Worm (Caenorhabditis elegans) whole organism, late embryonic: Measurements from ENCODE around the gene rsef-1.
A peak's percentile ranks its signal among the peaks of the same experiment; 100 is the strongest.

Experiments
- C08G9.2 ChIP-seq: sonication (generic microtip); optimal IDR thresholded peaks from 2 replicates; lab custom pipeline; 2016; ENCODE audit warnings: mild to moderate bottlenecking, missing genetic modification characterization, moderate library complexity, missing compliant biosample characterization
- F13H6.1 ChIP-seq: sonication (generic microtip); optimal IDR thresholded peaks from 2 replicates; lab custom pipeline; 2016; ENCODE audit warnings: missing genetic modification characterization, missing compliant biosample characterization
- K02D7.2 ChIP-seq: sonication (generic microtip); optimal IDR thresholded peaks from 2 replicates; lab custom pipeline; 2017; ENCODE audit warnings: mild to moderate bottlenecking, missing genetic modification characterization, missing compliant biosample characterization
- K09A11.1 ChIP-seq: sonication (generic microtip); optimal IDR thresholded peaks from 2 replicates; lab custom pipeline; 2017; ENCODE audit warnings: antibody characterized with exemption, mild to moderate bottlenecking, missing genetic modification characterization, missing compliant biosample characterization; ENCODE audit not compliant: insufficient read depth
- T23F11.4 ChIP-seq: fragments of 200-800 bp; sonication (Bioruptor generic); optimal IDR thresholded peaks from 2 replicates; lab custom pipeline; 2018; ENCODE audit warnings: mild to moderate bottlenecking, missing genetic modification characterization, missing compliant biosample characterization
- Y22D7AL.16 ChIP-seq: sonication (generic microtip); optimal IDR thresholded peaks from 2 replicates; lab custom pipeline; 2016; ENCODE audit warnings: missing genetic modification characterization, missing compliant biosample characterization
- ahr-1 ChIP-seq: sonication (generic microtip); optimal IDR thresholded peaks from 2 replicates; lab custom pipeline; 2016; ENCODE audit warnings: missing genetic modification characterization, missing compliant biosample characterization
- ama-1 ChIP-seq: fragments of 150-350 bp; optimal IDR thresholded peaks from 2 replicates; lab custom pipeline; 2014
- ceh-14 ChIP-seq: sonication (generic microtip); optimal IDR thresholded peaks from 2 replicates; lab custom pipeline; 2016; ENCODE audit warnings: missing genotype, missing genetic modification characterization, missing compliant biosample characterization
- ceh-18 ChIP-seq: sonication (generic microtip); optimal IDR thresholded peaks from 2 replicates; lab custom pipeline; 2016; ENCODE audit warnings: missing genetic modification characterization, missing compliant biosample characterization
- ceh-22 ChIP-seq: sonication (generic microtip); optimal IDR thresholded peaks from 2 replicates; lab custom pipeline; 2017; ENCODE audit warnings: missing biosample characterization, missing genetic modification characterization
- ceh-24 ChIP-seq: sonication (generic microtip); optimal IDR thresholded peaks from 2 replicates; lab custom pipeline; 2016; ENCODE audit warnings: mild to moderate bottlenecking, missing genetic modification characterization, missing compliant biosample characterization
- ceh-30 ChIP-seq: fragments of 150-350 bp; optimal IDR thresholded peaks from 2 replicates; lab custom pipeline; 2014; ENCODE audit warnings: missing biosample characterization, missing genetic modification characterization
- ceh-31 ChIP-seq: sonication (generic microtip); optimal IDR thresholded peaks from 2 replicates; lab custom pipeline; 2016; ENCODE audit warnings: missing genetic modification characterization, missing compliant biosample characterization
- ceh-34 ChIP-seq: sonication (generic microtip); optimal IDR thresholded peaks from 2 replicates; lab custom pipeline; 2016; ENCODE audit warnings: mild to moderate bottlenecking, missing genetic modification characterization, missing compliant biosample characterization
- ceh-6 ChIP-seq: fragments of 200-800 bp; sonication (Bioruptor generic); optimal IDR thresholded peaks from 2 replicates; lab custom pipeline; 2018; ENCODE audit warnings: mild to moderate bottlenecking, missing genetic modification characterization, missing compliant biosample characterization
- che-1 ChIP-seq: sonication (generic microtip); optimal IDR thresholded peaks from 2 replicates; lab custom pipeline; 2016; ENCODE audit warnings: mild to moderate bottlenecking, missing genetic modification characterization, missing compliant biosample characterization
- dmd-4 ChIP-seq: sonication (generic microtip); optimal IDR thresholded peaks from 2 replicates; lab custom pipeline; 2016; ENCODE audit warnings: borderline replicate concordance, missing genetic modification characterization, missing compliant biosample characterization
- dve-1 ChIP-seq: sonication (generic microtip); optimal IDR thresholded peaks from 2 replicates; lab custom pipeline; 2017; ENCODE audit warnings: antibody characterized with exemption, mild to moderate bottlenecking, missing genetic modification characterization, missing compliant biosample characterization
- elt-2 ChIP-seq: sonication (generic microtip); optimal IDR thresholded peaks from 2 replicates; lab custom pipeline; 2016; ENCODE audit warnings: missing genetic modification reagents, missing genetic modification characterization, missing compliant biosample characterization
- elt-4 ChIP-seq: sonication (generic microtip); optimal IDR thresholded peaks from 2 replicates; lab custom pipeline; 2016; ENCODE audit warnings: missing genetic modification characterization, missing compliant biosample characterization
- ets-4 ChIP-seq: sonication (generic microtip); optimal IDR thresholded peaks from 2 replicates; lab custom pipeline; 2016; ENCODE audit warnings: missing genetic modification characterization, missing compliant biosample characterization
- eyg-1 ChIP-seq: sonication (generic microtip); optimal IDR thresholded peaks from 2 replicates; lab custom pipeline; 2016; ENCODE audit warnings: missing genotype, missing genetic modification characterization, missing compliant biosample characterization
- fkh-10 ChIP-seq: fragments of 150-350 bp; optimal IDR thresholded peaks from 2 replicates; lab custom pipeline; 2014; ENCODE audit warnings: missing biosample characterization, missing genetic modification reagents, missing genetic modification characterization
- fkh-6 ChIP-seq: sonication (generic microtip); optimal IDR thresholded peaks from 2 replicates; lab custom pipeline; 2016; ENCODE audit warnings: missing genetic modification characterization, missing compliant biosample characterization
- gmeb-2 ChIP-seq: sonication (generic microtip); optimal IDR thresholded peaks from 2 replicates; lab custom pipeline; 2016; ENCODE audit warnings: missing genetic modification characterization, inconsistent platforms, missing compliant biosample characterization
- hlh-13 ChIP-seq: fragments of 200-800 bp; sonication (Bioruptor generic); optimal IDR thresholded peaks from 2 replicates; lab custom pipeline; 2018; ENCODE audit warnings: mild to moderate bottlenecking, missing genetic modification characterization, missing compliant biosample characterization
- hlh-15 ChIP-seq: sonication (generic microtip); optimal IDR thresholded peaks from 2 replicates; lab custom pipeline; 2016; ENCODE audit warnings: missing genetic modification characterization, missing compliant biosample characterization
- hlh-30 ChIP-seq: sonication (generic microtip); optimal IDR thresholded peaks from 2 replicates; lab custom pipeline; 2017; ENCODE audit warnings: antibody characterized with exemption, missing genetic modification characterization, missing compliant biosample characterization; ENCODE audit not compliant: insufficient read depth
- hlh-6 ChIP-seq: sonication (generic microtip); optimal IDR thresholded peaks from 2 replicates; lab custom pipeline; 2016; ENCODE audit warnings: missing genotype, missing genetic modification characterization, missing compliant biosample characterization
- hlh-8 ChIP-seq: sonication (generic microtip); optimal IDR thresholded peaks from 2 replicates; lab custom pipeline; 2016; ENCODE audit warnings: missing genotype, missing genetic modification characterization, missing compliant biosample characterization
- lim-6 ChIP-seq: sonication (generic microtip); optimal IDR thresholded peaks from 2 replicates; lab custom pipeline; 2016; ENCODE audit warnings: missing genetic modification characterization, missing compliant biosample characterization
- lin-11 ChIP-seq: fragments of 200-800 bp; sonication (Bioruptor generic); optimal IDR thresholded peaks from 2 replicates; lab custom pipeline; 2018; ENCODE audit warnings: mild to moderate bottlenecking, missing genetic modification characterization, missing compliant biosample characterization
- madf-2 ChIP-seq: sonication (generic microtip); optimal IDR thresholded peaks from 2 replicates; lab custom pipeline; 2017; ENCODE audit warnings: missing genetic modification characterization, missing compliant biosample characterization
- nfya-1 ChIP-seq: sonication (generic microtip); optimal IDR thresholded peaks from 2 replicates; lab custom pipeline; 2017; ENCODE audit warnings: missing genetic modification characterization, mild to moderate bottlenecking, missing compliant biosample characterization, antibody characterized with exemption, moderate library complexity
- pag-3 ChIP-seq: sonication (generic microtip); optimal IDR thresholded peaks from 2 replicates; lab custom pipeline; 2016; ENCODE audit warnings: missing compliant biosample characterization, missing genetic modification characterization, borderline replicate concordance
- pat-9 ChIP-seq: fragments of 200-800 bp; sonication (Bioruptor generic); optimal IDR thresholded peaks from 2 replicates; lab custom pipeline; 2018; ENCODE audit warnings: mild to moderate bottlenecking, missing genetic modification characterization, moderate library complexity, missing compliant biosample characterization
- pax-1 ChIP-seq: fragments of 150-350 bp; optimal IDR thresholded peaks from 2 replicates; lab custom pipeline; 2014; ENCODE audit warnings: missing biosample characterization, missing genetic modification characterization
- pha-2 ChIP-seq: sonication (generic microtip); optimal IDR thresholded peaks from 2 replicates; lab custom pipeline; 2017; ENCODE audit warnings: mild to moderate bottlenecking, missing genetic modification characterization, missing compliant biosample characterization
- pha-4 ChIP-seq: fragments of 150-350 bp; optimal IDR thresholded peaks from 2 replicates; lab custom pipeline; 2018; ENCODE audit warnings: missing biosample characterization, missing genetic modification reagents, missing genetic modification characterization
- ref-2 ChIP-seq: sonication (generic microtip); optimal IDR thresholded peaks from 2 replicates; lab custom pipeline; 2016; ENCODE audit warnings: missing genetic modification characterization, missing compliant biosample characterization
- sdc-2 ChIP-seq: sonication (generic microtip); optimal IDR thresholded peaks from 2 replicates; lab custom pipeline; 2016; ENCODE audit warnings: missing genotype, missing genetic modification characterization, missing compliant biosample characterization
- syd-9 ChIP-seq: sonication (generic microtip); optimal IDR thresholded peaks from 2 replicates; lab custom pipeline; 2016; ENCODE audit warnings: mild to moderate bottlenecking, missing genetic modification characterization, moderate library complexity, missing compliant biosample characterization
- tbx-2 ChIP-seq: sonication (generic microtip); optimal IDR thresholded peaks from 2 replicates; lab custom pipeline; 2016; ENCODE audit warnings: missing genetic modification characterization, missing compliant biosample characterization
- unc-3 ChIP-seq, 2 experiments: fragments of 200-800 bp in 1 of 2; sonication (Bioruptor generic) in 1 of 2; sonication (generic microtip) in 1 of 2; conservative IDR thresholded peaks in 1 of 2; optimal IDR thresholded peaks in 1 of 2; 2 replicates each; pipeline versions ENCODE4 v1.3.6 to Lab custom; 2016 to 2022; ENCODE audit warnings: missing compliant biosample characterization in 2 of 2, missing genetic modification characterization in 2 of 2, missing genetic modification reagents in 1 of 2
- unc-42 ChIP-seq: sonication (generic microtip); optimal IDR thresholded peaks from 2 replicates; lab custom pipeline; 2016; ENCODE audit warnings: missing genotype, missing genetic modification characterization, missing compliant biosample characterization
- unc-55 ChIP-seq: sonication (generic microtip); optimal IDR thresholded peaks from 2 replicates; lab custom pipeline; 2017; ENCODE audit warnings: missing biosample characterization, missing genetic modification reagents, missing genetic modification characterization
- unc-86 ChIP-seq: sonication (generic microtip); optimal IDR thresholded peaks from 2 replicates; lab custom pipeline; 2016; ENCODE audit warnings: missing genetic modification characterization, missing compliant biosample characterization

rsef-1 gene

DNA sequence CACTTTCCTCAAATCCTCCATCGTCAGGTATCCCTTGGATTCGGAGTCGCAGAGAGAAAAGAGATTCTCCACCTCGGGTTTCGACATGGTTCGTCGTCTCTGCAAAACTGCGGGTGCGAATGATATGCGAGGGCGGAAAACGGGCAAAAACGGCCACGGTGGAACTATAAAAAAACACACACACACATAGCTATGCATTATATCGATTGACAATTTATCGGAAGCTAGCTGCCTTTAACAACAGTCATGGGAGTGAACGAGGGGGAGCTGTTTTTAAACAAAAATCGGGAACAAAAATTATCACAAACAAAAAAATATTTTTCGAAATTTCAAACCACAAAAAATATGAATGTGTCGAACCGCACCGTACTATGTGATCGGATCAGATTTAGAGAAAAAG, at the start of gene rsef-1:
TSS of gene rsef-1 (minus strand) at position 101 of the 400 bp plus-strand sequence.
- TF ChIP-seq ceh-30 (no peak), ceh-24 (tag; lab: Kevin White, UChicago) (no peak), lim-6 (no peak), unc-55 (GFP tag; lab: Kevin White, UChicago) (no peak), nfya-1 (tag; lab: Kevin White, UChicago) (no peak), pax-1 (tag; lab: Kevin White, UChicago) (no peak), ceh-14 (tag; lab: Kevin White, UChicago) (no peak), hlh-30 (tag; lab: Kevin White, UChicago) (no peak), T23F11.4 (GFP tag; lab: Kevin White, UChicago) (no peak), madf-2 (tag; lab: Kevin White, UChicago) (no peak), K02D7.2 (no peak), K09A11.1 (tag; lab: Kevin White, UChicago) (no peak), hlh-8 (tag; lab: Kevin White, UChicago) (no peak), syd-9 (tag; lab: Kevin White, UChicago) (no peak), ref-2 (no peak), ceh-34 (no peak), ceh-22 (tag; lab: Kevin White, UChicago) (no peak), ceh-18 (no peak)

DNA sequence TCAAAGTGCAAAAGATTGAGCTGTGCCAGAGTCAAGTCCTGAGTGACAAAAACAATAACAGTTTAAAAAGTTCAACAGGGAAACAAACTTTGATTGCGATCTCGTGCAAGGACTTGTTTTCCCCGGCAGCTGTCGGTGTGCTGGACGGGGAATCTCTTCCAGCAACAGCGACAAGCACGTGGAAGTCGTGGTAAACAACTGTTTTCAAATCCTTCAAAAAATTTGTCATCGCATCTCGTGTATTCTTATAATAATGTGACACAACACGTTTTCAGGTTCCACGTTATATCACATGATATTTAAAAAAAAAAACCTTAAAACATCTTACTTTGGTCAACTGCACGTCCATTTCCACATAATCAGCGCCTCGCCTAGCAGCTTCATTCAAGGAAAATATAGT, 49.4 kb upstream of the rsef-1 start:
- TF ChIP-seq C08G9.2 (tag; lab: Kevin White, UChicago) (no peak), K02D7.2 (no peak), fkh-10 (GFP tag; lab: Kevin White, UChicago) (no peak), T23F11.4 (GFP tag; lab: Kevin White, UChicago) (no peak), pat-9 (tag; lab: Kevin White, UChicago) (no peak), lin-11 (tag; lab: Kevin White, UChicago) (no peak), eyg-1 (tag; lab: Kevin White, UChicago) (no peak), pha-2 (no peak), ceh-22 (tag; lab: Kevin White, UChicago) (no peak), elt-4 (no peak), hlh-13 (no peak), madf-2 (tag; lab: Kevin White, UChicago) (no peak), unc-86 (tag; lab: Kevin White, UChicago) (no peak), hlh-15 (tag; lab: Kevin White, UChicago) (no peak), ceh-6 (GFP tag; lab: Kevin White, UChicago) (no peak), sdc-2 (tag; lab: Kevin White, UChicago) (no peak), unc-3 (GFP tag; conservative IDR thresholded peaks at IDR 0.05; lab: Robert Waterston, UW) (no peak), unc-3 (tag; optimal IDR thresholded peaks at IDR 0.05; lab: Kevin White, UChicago) (no peak), F13H6.1 (no peak), ref-2 (no peak), ets-4 (no peak)

DNA sequence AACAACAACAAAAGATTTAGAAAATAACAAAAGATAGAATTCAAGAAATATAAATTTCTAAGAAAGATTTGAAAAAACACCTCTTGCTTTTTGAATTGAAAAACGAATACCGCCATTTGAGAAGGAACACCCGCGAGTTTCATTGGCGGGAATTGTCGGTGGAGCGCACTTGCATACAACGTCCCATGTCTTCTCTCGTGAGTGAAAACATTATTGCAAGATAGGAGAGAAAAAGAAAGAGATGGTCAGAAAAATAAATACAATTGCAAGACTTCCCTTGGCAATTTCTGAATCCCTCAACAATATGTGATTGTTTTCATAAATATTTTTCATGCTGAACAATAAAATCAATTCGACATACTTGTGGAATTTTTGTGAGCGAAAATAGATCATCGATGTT, 46.9 kb upstream of the rsef-1 start, which contains the start of gene K10B3.5:
TSS of gene K10B3.5 (minus strand) at position 343 of the 400 bp plus-strand sequence.
- TF ChIP-seq tbx-2 (tag; lab: Kevin White, UChicago) (no peak), pax-1 (tag; lab: Kevin White, UChicago) (peak; percentile 44), fkh-6 (tag; lab: Kevin White, UChicago) (no peak), lim-6 (no peak), hlh-15 (tag; lab: Kevin White, UChicago) (no peak), gmeb-2 (tag; lab: Kevin White, UChicago) (no peak), hlh-6 (no peak), nfya-1 (tag; lab: Kevin White, UChicago) (peak; percentile 59), ahr-1 (tag; lab: Kevin White, UChicago) (no peak), ceh-34 (peak; percentile 48), ceh-31 (peak; percentile 59), Y22D7AL.16 (tag; lab: Kevin White, UChicago) (no peak), unc-86 (tag; lab: Kevin White, UChicago) (no peak), C08G9.2 (tag; lab: Kevin White, UChicago) (no peak), pha-4 (tag; lab: Kevin White, UChicago) (no peak), elt-2 (tag; lab: Kevin White, UChicago) (peak; percentile 19), unc-55 (GFP tag; lab: Kevin White, UChicago) (no peak), pag-3 (tag; lab: Kevin White, UChicago) (no peak), ama-1 (lab: Kevin White, UChicago) (no peak), dve-1 (tag; lab: Kevin White, UChicago) (no peak), ref-2 (no peak), sdc-2 (tag; lab: Kevin White, UChicago) (peak; percentile 14), dmd-4 (tag; lab: Kevin White, UChicago) (no peak), ceh-14 (tag; lab: Kevin White, UChicago) (no peak), che-1 (tag; lab: Kevin White, UChicago) (no peak), ceh-18 (peak; percentile 34), lin-11 (tag; lab: Kevin White, UChicago) (no peak), unc-42 (tag; lab: Kevin White, UChicago) (peak; percentile 33), T23F11.4 (GFP tag; lab: Kevin White, UChicago) (no peak)
